Worm (Caenorhabditis elegans) whole organism, L1 larva: ENCODE results near the gene srx-134.

Source experiments
- C04F5.9 ChIP-seq: sonication (generic microtip); optimal IDR thresholded peaks from 2 replicates; lab custom pipeline; 2016; ENCODE audit warnings: missing genetic modification characterization, missing compliant biosample characterization
- C34B4.2 ChIP-seq: sonication (generic microtip); optimal IDR thresholded peaks from 2 replicates; lab custom pipeline; 2017; ENCODE audit warnings: mild to moderate bottlenecking, missing genetic modification characterization, missing compliant biosample characterization
- Y116A8C.19 ChIP-seq: sonication (generic microtip); optimal IDR thresholded peaks from 2 replicates; lab custom pipeline; 2016; ENCODE audit warnings: missing compliant biosample characterization, missing genetic modification characterization, borderline replicate concordance
- aly-2 ChIP-seq: fragments of 150-350 bp; optimal IDR thresholded peaks from 2 replicates; lab custom pipeline; 2014; ENCODE audit warnings: missing biosample characterization, missing genetic modification characterization
- blmp-1 ChIP-seq: fragments of 150-350 bp; optimal IDR thresholded peaks from 2 replicates; lab custom pipeline; 2014; ENCODE audit warnings: missing biosample characterization, missing genetic modification characterization
- ceh-88 ChIP-seq: fragments of 200-800 bp; sonication (Bioruptor generic); IDR thresholded peaks from 2 replicates; pipeline ENCODE4 v1.3.6; 2022; ENCODE audit warnings: missing genetic modification characterization, missing compliant biosample characterization
- ceh-90 ChIP-seq: sonication (generic microtip); optimal IDR thresholded peaks from 2 replicates; lab custom pipeline; 2016; ENCODE audit warnings: missing genetic modification characterization, missing compliant biosample characterization
- dpl-1 ChIP-seq, 3 experiments: fragments of 150-350 bp in 2 of 3; sonication (generic microtip) in 1 of 3; optimal IDR thresholded peaks; 2 replicates each; lab custom pipeline; 2014 to 2017; ENCODE audit warnings: missing biosample characterization in 3 of 3, missing genetic modification characterization in 3 of 3, missing genetic modification reagents in 3 of 3
- dsc-1 ChIP-seq: sonication (generic microtip); optimal IDR thresholded peaks from 2 replicates; lab custom pipeline; 2016; ENCODE audit warnings: mild to moderate bottlenecking, missing genetic modification characterization, missing compliant biosample characterization
- egl-13 ChIP-seq: sonication (generic microtip); optimal IDR thresholded peaks from 2 replicates; lab custom pipeline; 2016; ENCODE audit warnings: missing genotype, missing genetic modification reagents, missing genetic modification characterization, missing compliant biosample characterization
- egl-27 ChIP-seq, 2 experiments: fragments of 150-350 bp in 1 of 2; sonication (generic microtip); optimal IDR thresholded peaks; 3 replicates each; lab custom pipeline; 2017 to 2018; ENCODE audit warnings: missing biosample characterization in 2 of 2, missing genetic modification characterization in 2 of 2, missing genetic modification reagents in 2 of 2
- elt-2 ChIP-seq: sonication (generic microtip); optimal IDR thresholded peaks from 2 replicates; lab custom pipeline; 2016; ENCODE audit warnings: missing genetic modification characterization, mild to moderate bottlenecking, inconsistent platforms, missing compliant biosample characterization, missing genetic modification reagents
- elt-3 ChIP-seq, 6 experiments: fragments of 150-350 bp in 1 of 6; sonication (generic microtip); optimal IDR thresholded peaks; 2 replicates each; lab custom pipeline; 2017 to 2018; ENCODE audit warnings: missing biosample characterization in 6 of 6, missing genetic modification characterization in 6 of 6, inconsistent platforms in 1 of 6
- fkh-10 ChIP-seq: sonication (generic microtip); optimal IDR thresholded peaks from 2 replicates; lab custom pipeline; 2017; ENCODE audit warnings: missing biosample characterization, missing genetic modification reagents, missing genetic modification characterization
- fkh-4 ChIP-seq: sonication (generic microtip); optimal IDR thresholded peaks from 2 replicates; lab custom pipeline; 2016; ENCODE audit warnings: missing compliant biosample characterization, missing genetic modification characterization, borderline replicate concordance
- fkh-8 ChIP-seq: sonication (generic microtip); optimal IDR thresholded peaks from 2 replicates; lab custom pipeline; 2016; ENCODE audit warnings: mild to moderate bottlenecking, missing genetic modification characterization, missing compliant biosample characterization
- grh-1 ChIP-seq: fragments of 200-800 bp; sonication (Bioruptor generic); IDR thresholded peaks from 2 replicates; pipeline ENCODE4 v1.3.6; 2022; ENCODE audit warnings: missing genetic modification reagents, missing genetic modification characterization, missing compliant biosample characterization
- hlh-17 ChIP-seq: fragments of 200-800 bp; sonication (Bioruptor generic); optimal IDR thresholded peaks from 2 replicates; lab custom pipeline; 2018; ENCODE audit warnings: missing genetic modification characterization, mild to moderate bottlenecking, missing compliant biosample characterization, moderate library complexity, borderline replicate concordance
- hpl-2 ChIP-seq: fragments of 150-350 bp; optimal IDR thresholded peaks from 2 replicates; lab custom pipeline; 2014; ENCODE audit warnings: missing biosample characterization, missing genetic modification reagents, missing genetic modification characterization
- isw-1 ChIP-seq: fragments of 200-800 bp; sonication (Bioruptor generic); IDR thresholded peaks from 2 replicates; pipeline ENCODE4 v1.3.6; 2022; ENCODE audit warnings: missing genetic modification characterization, missing compliant biosample characterization
- jun-1 ChIP-seq: fragments of 150-350 bp; optimal IDR thresholded peaks from 2 replicates; lab custom pipeline; 2014; ENCODE audit warnings: missing biosample characterization, missing genetic modification reagents, missing genetic modification characterization
- lin-13 ChIP-seq: fragments of 150-350 bp; optimal IDR thresholded peaks from 2 replicates; lab custom pipeline; 2014; ENCODE audit warnings: missing biosample characterization, missing genetic modification reagents, missing genetic modification characterization
- lin-15B ChIP-seq: fragments of 150-350 bp; sonication (generic microtip); optimal IDR thresholded peaks from 3 replicates; lab custom pipeline; 2014; ENCODE audit warnings: missing biosample characterization, missing genetic modification characterization
- lin-35 ChIP-seq, 2 experiments: fragments of 150-350 bp; optimal IDR thresholded peaks; 2 replicates each; lab custom pipeline; 2014; ENCODE audit warnings: missing biosample characterization in 2 of 2, missing genetic modification characterization in 2 of 2, missing genetic modification reagents in 2 of 2
- lin-39 ChIP-seq: fragments of 150-350 bp; optimal IDR thresholded peaks from 2 replicates; lab custom pipeline; 2014; ENCODE audit warnings: missing biosample characterization, missing genetic modification reagents, missing genetic modification characterization
- lir-3 ChIP-seq: sonication (generic microtip); optimal IDR thresholded peaks from 2 replicates; lab custom pipeline; 2016; ENCODE audit warnings: mild to moderate bottlenecking, missing genetic modification characterization, moderate library complexity, missing compliant biosample characterization; ENCODE audit not compliant: poor library complexity
- mdl-1 ChIP-seq, 2 experiments: fragments of 150-350 bp; optimal IDR thresholded peaks; 2 replicates each; lab custom pipeline; 2014 to 2017; ENCODE audit warnings: missing biosample characterization in 2 of 2, missing genetic modification characterization in 2 of 2, inconsistent platforms in 1 of 2
- mef-2 ChIP-seq: fragments of 150-350 bp; optimal IDR thresholded peaks from 2 replicates; lab custom pipeline; 2014; ENCODE audit warnings: missing biosample characterization, missing genetic modification characterization
- nhr-11 ChIP-seq: fragments of 150-350 bp; optimal IDR thresholded peaks from 2 replicates; lab custom pipeline; 2014; ENCODE audit warnings: missing biosample characterization, missing genetic modification characterization
- nhr-12 ChIP-seq: sonication (generic microtip); optimal IDR thresholded peaks from 2 replicates; lab custom pipeline; 2017; ENCODE audit warnings: missing biosample characterization, missing genetic modification characterization
- nhr-19 ChIP-seq: fragments of 200-800 bp; sonication (Bioruptor generic); conservative IDR thresholded peaks from 2 replicates; pipeline ENCODE4 v1.3.6; 2022; ENCODE audit warnings: missing genetic modification characterization, missing compliant biosample characterization
- nhr-20 ChIP-seq: sonication (generic microtip); optimal IDR thresholded peaks from 2 replicates; lab custom pipeline; 2016; ENCODE audit warnings: mild to moderate bottlenecking, missing genetic modification characterization, missing compliant biosample characterization
- nhr-237 ChIP-seq: fragments of 150-350 bp; optimal IDR thresholded peaks from 2 replicates; lab custom pipeline; 2014; ENCODE audit warnings: missing biosample characterization, missing genetic modification characterization
- nhr-47 ChIP-seq: sonication (generic microtip); optimal IDR thresholded peaks from 2 replicates; lab custom pipeline; 2016; ENCODE audit warnings: mild to moderate bottlenecking, missing genetic modification characterization, moderate library complexity, missing compliant biosample characterization
- nhr-71 ChIP-seq: sonication (generic microtip); optimal IDR thresholded peaks from 2 replicates; lab custom pipeline; 2016; ENCODE audit warnings: mild to moderate bottlenecking, missing genetic modification characterization, moderate library complexity, missing compliant biosample characterization
- nhr-84 ChIP-seq: sonication (generic microtip); optimal IDR thresholded peaks from 2 replicates; lab custom pipeline; 2017; ENCODE audit warnings: missing biosample characterization, missing genetic modification characterization
- nhr-85 ChIP-seq: sonication (generic microtip); peaks from one replicate; lab custom pipeline; 2016; ENCODE audit warnings: missing genetic modification characterization, inconsistent platforms, missing compliant biosample characterization
- pax-3 ChIP-seq: fragments of 200-800 bp; sonication (Bioruptor generic); optimal IDR thresholded peaks from 2 replicates; lab custom pipeline; 2018; ENCODE audit warnings: mild to moderate bottlenecking, missing genetic modification characterization, moderate library complexity, missing compliant biosample characterization
- pqm-1 ChIP-seq: sonication (generic microtip); optimal IDR thresholded peaks from 3 replicates; lab custom pipeline; 2017; ENCODE audit warnings: missing biosample characterization, missing genetic modification characterization
- skn-1 ChIP-seq: fragments of 150-350 bp; optimal IDR thresholded peaks from 2 replicates; lab custom pipeline; 2014; ENCODE audit warnings: missing biosample characterization, missing genetic modification characterization
- snpc-4 ChIP-seq: fragments of 150-350 bp; optimal IDR thresholded peaks from 2 replicates; lab custom pipeline; 2014; ENCODE audit warnings: missing biosample characterization, missing genetic modification characterization
- snu-23 ChIP-seq: sonication (generic microtip); optimal IDR thresholded peaks from 2 replicates; lab custom pipeline; 2016; ENCODE audit warnings: missing genetic modification characterization, missing compliant biosample characterization
- sox-4 ChIP-seq: sonication (generic microtip); optimal IDR thresholded peaks from 2 replicates; lab custom pipeline; 2016; ENCODE audit warnings: missing genetic modification characterization, missing compliant biosample characterization
- sup-37 ChIP-seq: fragments of 200-800 bp; sonication (Bioruptor generic); optimal IDR thresholded peaks from 2 replicates; lab custom pipeline; 2018; ENCODE audit warnings: mild to moderate bottlenecking, missing genetic modification characterization, missing compliant biosample characterization
- swsn-7 ChIP-seq: sonication (generic microtip); optimal IDR thresholded peaks from 2 replicates; lab custom pipeline; 2016; ENCODE audit warnings: missing genetic modification characterization, missing compliant biosample characterization
- tbx-2 ChIP-seq: sonication (generic microtip); optimal IDR thresholded peaks from 2 replicates; lab custom pipeline; 2016; ENCODE audit warnings: missing genetic modification characterization, missing compliant biosample characterization
- unc-30 ChIP-seq: sonication (generic microtip); optimal IDR thresholded peaks from 2 replicates; lab custom pipeline; 2017; ENCODE audit warnings: missing biosample characterization, missing genetic modification characterization
- unc-86 ChIP-seq: sonication (generic microtip); optimal IDR thresholded peaks from 2 replicates; lab custom pipeline; 2016; ENCODE audit warnings: missing genetic modification characterization, missing compliant biosample characterization
- unc-98 ChIP-seq: fragments of 200-800 bp; sonication (Bioruptor generic); IDR thresholded peaks from 2 replicates; pipeline ENCODE4 v1.3.6; 2022; ENCODE audit warnings: missing genetic modification characterization, missing compliant biosample characterization
- vab-15 ChIP-seq: sonication (generic microtip); optimal IDR thresholded peaks from 2 replicates; lab custom pipeline; 2017; ENCODE audit warnings: missing genotype, mild to moderate bottlenecking, missing genetic modification characterization, missing compliant biosample characterization
- xbp-1 ChIP-seq: sonication (generic microtip); optimal IDR thresholded peaks from 2 replicates; lab custom pipeline; 2016; ENCODE audit warnings: missing genetic modification characterization, missing compliant biosample characterization
- zag-1 ChIP-seq: fragments of 150-350 bp; optimal IDR thresholded peaks from 2 replicates; lab custom pipeline; 2014; ENCODE audit warnings: missing biosample characterization, missing genetic modification characterization
- zip-4 ChIP-seq: fragments of 200-800 bp; sonication (Bioruptor generic); optimal IDR thresholded peaks from 2 replicates; lab custom pipeline; 2018; ENCODE audit warnings: mild to moderate bottlenecking, missing genetic modification characterization, moderate library complexity, missing compliant biosample characterization
- ztf-4 ChIP-seq: fragments of 150-350 bp; optimal IDR thresholded peaks from 2 replicates; lab custom pipeline; 2014; ENCODE audit warnings: missing biosample characterization, missing genetic modification characterization

srx-134 gene

DNA sequence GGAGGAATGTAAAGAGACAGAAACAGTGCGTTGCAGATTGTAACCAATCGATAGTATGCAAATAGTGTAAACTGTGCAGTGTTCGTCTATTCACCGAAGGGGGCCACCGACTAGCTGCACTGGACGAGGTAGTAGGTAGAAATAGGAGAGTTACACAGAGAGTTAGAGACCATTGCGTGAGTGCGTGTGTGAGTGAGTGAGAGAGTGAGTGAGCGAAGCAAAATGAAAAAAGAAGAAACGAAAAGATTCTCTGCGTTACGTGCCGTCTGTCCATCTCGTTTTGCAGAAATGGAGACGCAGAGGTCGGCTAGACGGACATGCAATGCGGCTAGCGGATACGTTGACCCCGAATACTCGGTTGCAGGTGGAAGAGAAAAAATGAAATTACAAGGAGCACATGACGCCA, 47.8 kb downstream of the srx-134 start (continued):
- peak; percentile 67 for TF ChIP-seq fkh-8 (tag; lab: Kevin White, UChicago)
- TF ChIP-seq lin-39 (tag; lab: Kevin White, UChicago): no peak
- peak in 2 of 3 experiments; percentile 39 to 61 for TF ChIP-seq dpl-1 (GFP tag; optimal IDR thresholded peaks at IDR 0.05; lab: Kevin White, UChicago)
- no peak for TF ChIP-seq isw-1 (GFP tag; lab: Robert Waterston, UW)
- TF ChIP-seq grh-1 (GFP tag; lab: Robert Waterston, UW): no peak
- no peak for TF ChIP-seq sox-4 (tag; lab: Kevin White, UChicago)
- no peak for TF ChIP-seq C34B4.2 (tag; lab: Kevin White, UChicago)
- peak; percentile 61 for TF ChIP-seq jun-1 (tag; lab: Kevin White, UChicago)
- no peak for TF ChIP-seq zag-1
- no peak for TF ChIP-seq pqm-1 (tag; lab: Kevin White, UChicago)
- TF ChIP-seq ceh-88 (GFP tag; lab: Robert Waterston, UW): no peak
- peak; percentile 65 for TF ChIP-seq nhr-20
- TF ChIP-seq elt-2 (tag; lab: Kevin White, UChicago): no peak
- TF ChIP-seq nhr-11 (tag; lab: Kevin White, UChicago): no peak
- TF ChIP-seq nhr-47 (tag; lab: Kevin White, UChicago): peak; percentile 61
- TF ChIP-seq unc-86 (tag; lab: Kevin White, UChicago): peak; percentile 3
- TF ChIP-seq lin-35 (GFP tag; optimal IDR thresholded peaks at IDR 0.05; lab: Kevin White, UChicago): peak; percentile 57 to 67
- peak; percentile 78 for TF ChIP-seq snu-23 (GFP tag; lab: Kevin White, UChicago)
- TF ChIP-seq ztf-4: no peak
- no peak for TF ChIP-seq xbp-1 (tag; lab: Kevin White, UChicago)
- TF ChIP-seq aly-2 (tag; lab: Kevin White, UChicago): no peak
- no peak for TF ChIP-seq fkh-4 (tag; lab: Kevin White, UChicago)
- TF ChIP-seq snpc-4 (tag; lab: Kevin White, UChicago): peak; percentile 48
- peak; percentile 52 for TF ChIP-seq swsn-7
- TF ChIP-seq fkh-10 (GFP tag; lab: Kevin White, UChicago): peak; percentile 5
- TF ChIP-seq skn-1 (tag; lab: Kevin White, UChicago): peak; percentile 8
- no peak for TF ChIP-seq lir-3
- peak; percentile 64 for TF ChIP-seq blmp-1
- peak; percentile 74 for TF ChIP-seq nhr-71 (tag; lab: Kevin White, UChicago)
- TF ChIP-seq C04F5.9 (tag; lab: Kevin White, UChicago): no peak
- no peak for TF ChIP-seq Y116A8C.19 (tag; lab: Kevin White, UChicago)
- no peak for TF ChIP-seq nhr-85 (tag; lab: Kevin White, UChicago)
- TF ChIP-seq unc-30 (tag; lab: Kevin White, UChicago): no peak
- no peak for TF ChIP-seq pax-3 (tag; lab: Kevin White, UChicago)
- TF ChIP-seq hlh-17 (GFP tag; lab: Kevin White, UChicago): no peak
- no peak for TF ChIP-seq nhr-237
- no peak for TF ChIP-seq mef-2
- TF ChIP-seq sup-37 (GFP tag; lab: Kevin White, UChicago): no peak
- TF ChIP-seq tbx-2: peak; percentile 55
- no peak for TF ChIP-seq lin-15B (tag; lab: Kevin White, UChicago)
- TF ChIP-seq mdl-1 (tag; optimal IDR thresholded peaks at IDR 0.05; lab: Kevin White, UChicago): peak in 1 of 2 experiments; percentile 68
- no peak for TF ChIP-seq vab-15 (tag; lab: Kevin White, UChicago)
- no peak for TF ChIP-seq nhr-84 (tag; lab: Kevin White, UChicago)
- TF ChIP-seq hpl-2: no peak
- TF ChIP-seq egl-27 (tag; optimal IDR thresholded peaks at IDR 0.05; lab: Kevin White, UChicago): no peak
- TF ChIP-seq dsc-1: peak; percentile 14
- no peak for TF ChIP-seq zip-4 (GFP tag; lab: Kevin White, UChicago)
- no peak for TF ChIP-seq egl-13 (tag; lab: Kevin White, UChicago)
- TF ChIP-seq nhr-19 (GFP tag; lab: Robert Waterston, UW): peak; percentile 47
- no peak for TF ChIP-seq elt-3 (tag; optimal IDR thresholded peaks at IDR 0.05; lab: Kevin White, UChicago)
- no peak for TF ChIP-seq nhr-12 (tag; lab: Kevin White, UChicago)
- no peak for TF ChIP-seq ceh-90
- no peak for TF ChIP-seq unc-98 (GFP tag; lab: Robert Waterston, UW)
- TF ChIP-seq lin-13 (GFP tag; lab: Kevin White, UChicago): peak; percentile 53
